Worm (Caenorhabditis elegans) whole organism, early embryonic: ENCODE data around the gene frpr-6.

Experiments
- ama-1 ChIP-seq: fragments of 150-350 bp; optimal IDR thresholded peaks from 2 replicates; lab custom pipeline; 2014
- ceh-36 ChIP-seq: sonication (generic microtip); optimal IDR thresholded peaks from 2 replicates; lab custom pipeline; 2016; ENCODE audit warnings: missing genetic modification characterization, inconsistent platforms, missing compliant biosample characterization
- hmbx-1 ChIP-seq: sonication (generic microtip); optimal IDR thresholded peaks from 2 replicates; lab custom pipeline; 2016; ENCODE audit warnings: mild to moderate bottlenecking, missing genetic modification characterization, missing compliant biosample characterization
- hmg-4 ChIP-seq: fragments of 200-800 bp; sonication (Bioruptor generic); optimal IDR thresholded peaks from 2 replicates; lab custom pipeline; 2018; ENCODE audit warnings: mild to moderate bottlenecking, missing genetic modification characterization, missing compliant biosample characterization
- pes-1 ChIP-seq: fragments of 200-800 bp; sonication (Bioruptor generic); IDR thresholded peaks from 2 replicates; pipeline ENCODE4 v1.3.6; 2022; ENCODE audit warnings: missing genetic modification reagents, missing genetic modification characterization, missing compliant biosample characterization
- sea-1 ChIP-seq: fragments of 200-800 bp; sonication (Bioruptor generic); conservative IDR thresholded peaks from 2 replicates; pipeline ENCODE4 v1.3.6; 2022; ENCODE audit warnings: missing genetic modification characterization, missing compliant biosample characterization
- tbx-11 ChIP-seq: fragments of 200-800 bp; sonication (Bioruptor generic); IDR thresholded peaks from 2 replicates; pipeline ENCODE4 v1.3.6; 2022; ENCODE audit warnings: missing genetic modification characterization, missing compliant biosample characterization

DNA sequence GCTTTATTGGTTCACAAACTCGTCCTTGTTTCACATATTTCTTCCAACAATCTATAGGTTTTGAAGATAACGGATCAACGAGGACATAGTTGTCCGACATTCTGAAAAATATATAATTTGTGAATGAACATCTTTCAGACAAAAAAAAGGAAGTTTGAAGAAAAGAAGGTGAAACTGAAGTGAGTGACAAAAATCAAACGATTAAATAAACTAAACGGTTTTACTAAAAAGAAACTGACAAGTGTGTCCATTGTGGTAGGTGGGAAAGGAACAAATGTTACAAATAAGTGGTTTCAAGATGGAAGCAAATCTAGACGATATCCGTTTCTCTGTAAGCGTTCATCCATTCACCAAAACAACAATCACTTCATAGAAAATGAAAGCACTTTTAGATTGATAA, 38.6 kb downstream of the frpr-6 start, which contains the start of gene C25E10.12:
- TF ChIP-seq ama-1, result no peak
- no peak for TF ChIP-seq hmg-4 (GFP tag; lab: Kevin White, UChicago)
- TF ChIP-seq ceh-36 (tag; lab: Kevin White, UChicago), result no peak
- TF ChIP-seq sea-1 (GFP tag; lab: Robert Waterston, UW), result no peak
- no peak for TF ChIP-seq pes-1
- TF ChIP-seq tbx-11 (GFP tag; lab: Robert Waterston, UW), result no peak
- no peak for TF ChIP-seq hmbx-1 (tag; lab: Kevin White, UChicago)
